Worm (Caenorhabditis elegans) whole organism, mixed stage, embryonic: ENCODE results near the gene Y38H8A.1.

ENCODE experiments used
- M03D4.4 ChIP-seq: sonication (generic microtip); optimal IDR thresholded peaks from 2 replicates; lab custom pipeline; 2017; ENCODE audit warnings: mild to moderate bottlenecking, missing genetic modification characterization, missing compliant biosample characterization
- bed-3 ChIP-seq: fragments of 200-800 bp; sonication (Bioruptor generic); optimal IDR thresholded peaks from 3 replicates; lab custom pipeline; 2018; ENCODE audit warnings: mild to moderate bottlenecking, missing genetic modification characterization, moderate library complexity, missing compliant biosample characterization
- blmp-1 ChIP-seq: fragments of 150-350 bp; optimal IDR thresholded peaks from 2 replicates; lab custom pipeline; 2014; ENCODE audit warnings: missing biosample characterization, missing genetic modification characterization
- ceh-39 ChIP-seq: fragments of 150-350 bp; optimal IDR thresholded peaks from 2 replicates; lab custom pipeline; 2014; ENCODE audit warnings: missing biosample characterization, missing genetic modification characterization
- ceh-43 ChIP-seq: fragments of 200-800 bp; sonication (Bioruptor generic); optimal IDR thresholded peaks from 2 replicates; lab custom pipeline; 2018; ENCODE audit warnings: mild to moderate bottlenecking, missing genetic modification characterization, moderate library complexity, missing compliant biosample characterization
- ceh-83 ChIP-seq: fragments of 200-800 bp; sonication (Bioruptor generic); optimal IDR thresholded peaks from 2 replicates; lab custom pipeline; 2018; ENCODE audit warnings: mild to moderate bottlenecking, missing genetic modification characterization, missing compliant biosample characterization
- ces-1 ChIP-seq: fragments of 150-350 bp; optimal IDR thresholded peaks from 2 replicates; lab custom pipeline; 2014; ENCODE audit warnings: missing biosample characterization, missing genetic modification reagents, missing genetic modification characterization
- cnd-1 ChIP-seq: fragments of 200-800 bp; sonication (Bioruptor generic); optimal IDR thresholded peaks from 2 replicates; lab custom pipeline; 2018; ENCODE audit warnings: mild to moderate bottlenecking, missing genetic modification characterization, missing compliant biosample characterization
- drap-1 ChIP-seq: fragments of 200-800 bp; sonication (Bioruptor generic); optimal IDR thresholded peaks from 3 replicates; lab custom pipeline; 2018; ENCODE audit warnings: mild to moderate bottlenecking, missing genetic modification characterization, missing compliant biosample characterization
- elt-1 ChIP-seq: sonication (generic microtip); optimal IDR thresholded peaks from 2 replicates; lab custom pipeline; 2017; ENCODE audit warnings: missing genetic modification characterization, mild to moderate bottlenecking, missing compliant biosample characterization, antibody characterized with exemption, moderate library complexity, borderline replicate concordance; ENCODE audit not compliant: insufficient read depth
- elt-3 ChIP-seq: fragments of 150-350 bp; optimal IDR thresholded peaks from 2 replicates; lab custom pipeline; 2014; ENCODE audit warnings: missing biosample characterization, missing genetic modification characterization
- flh-1 ChIP-seq: fragments of 200-800 bp; sonication (Bioruptor generic); optimal IDR thresholded peaks from 2 replicates; lab custom pipeline; 2018; ENCODE audit warnings: mild to moderate bottlenecking, missing genetic modification characterization, moderate library complexity, missing compliant biosample characterization
- ham-2 ChIP-seq: fragments of 200-800 bp; sonication (Bioruptor generic); optimal IDR thresholded peaks from 2 replicates; lab custom pipeline; 2018; ENCODE audit warnings: mild to moderate bottlenecking, missing genetic modification characterization, missing compliant biosample characterization
- hlh-1 ChIP-seq: fragments of 150-350 bp; optimal IDR thresholded peaks from 2 replicates; lab custom pipeline; 2014; ENCODE audit warnings: missing biosample characterization, missing genetic modification reagents, missing genetic modification characterization
- lin-13 ChIP-seq: fragments of 150-350 bp; optimal IDR thresholded peaks from 2 replicates; lab custom pipeline; 2014; ENCODE audit warnings: missing biosample characterization, missing genetic modification characterization
- lin-32 ChIP-seq: fragments of 200-800 bp; sonication (Bioruptor generic); optimal IDR thresholded peaks from 2 replicates; lab custom pipeline; 2018; ENCODE audit warnings: mild to moderate bottlenecking, missing genetic modification characterization, missing compliant biosample characterization
- lsy-2 ChIP-seq: fragments of 150-350 bp; optimal IDR thresholded peaks from 2 replicates; lab custom pipeline; 2014; ENCODE audit warnings: missing biosample characterization, missing genetic modification characterization
- mab-5 ChIP-seq: fragments of 150-350 bp; optimal IDR thresholded peaks from 2 replicates; lab custom pipeline; 2014; ENCODE audit warnings: missing biosample characterization, missing genetic modification characterization
- mep-1 ChIP-seq: fragments of 150-350 bp; optimal IDR thresholded peaks from 2 replicates; lab custom pipeline; 2017; ENCODE audit warnings: missing biosample characterization, missing genetic modification reagents, missing genetic modification characterization, inconsistent platforms
- nhr-12 ChIP-seq: fragments of 150-350 bp; optimal IDR thresholded peaks from 2 replicates; lab custom pipeline; 2014; ENCODE audit warnings: missing biosample characterization, missing genetic modification characterization
- nhr-2 ChIP-seq: fragments of 150-350 bp; optimal IDR thresholded peaks from 2 replicates; lab custom pipeline; 2014; ENCODE audit warnings: missing biosample characterization, missing genetic modification characterization
- nhr-237 ChIP-seq: fragments of 150-350 bp; optimal IDR thresholded peaks from 2 replicates; lab custom pipeline; 2014; ENCODE audit warnings: missing biosample characterization, missing genetic modification characterization
- nhr-28 ChIP-seq: fragments of 150-350 bp; optimal IDR thresholded peaks from 2 replicates; lab custom pipeline; 2014; ENCODE audit warnings: missing biosample characterization, missing genetic modification characterization
- nhr-76 ChIP-seq: sonication (generic microtip); optimal IDR thresholded peaks from 2 replicates; lab custom pipeline; 2017; ENCODE audit warnings: missing biosample characterization, missing genetic modification characterization
- pha-4 ChIP-seq: fragments of 150-350 bp; optimal IDR thresholded peaks from 2 replicates; lab custom pipeline; 2018; ENCODE audit warnings: missing biosample characterization, missing genetic modification reagents, missing genetic modification characterization
- sem-2 ChIP-seq: fragments of 200-800 bp; sonication (Bioruptor generic); optimal IDR thresholded peaks from 2 replicates; lab custom pipeline; 2018; ENCODE audit warnings: mild to moderate bottlenecking, missing genetic modification characterization, missing compliant biosample characterization
- snpc-4 ChIP-seq: fragments of 150-350 bp; optimal IDR thresholded peaks from 2 replicates; lab custom pipeline; 2014; ENCODE audit warnings: missing biosample characterization, missing genetic modification characterization
- sptf-1 ChIP-seq: sonication (generic microtip); optimal IDR thresholded peaks from 2 replicates; lab custom pipeline; 2017; ENCODE audit warnings: mild to moderate bottlenecking, missing genetic modification characterization, moderate library complexity, missing compliant biosample characterization
- tbx-8 ChIP-seq: fragments of 200-800 bp; sonication (Bioruptor generic); optimal IDR thresholded peaks from 2 replicates; lab custom pipeline; 2018; ENCODE audit warnings: mild to moderate bottlenecking, missing genetic modification characterization, moderate library complexity, missing compliant biosample characterization
- unc-120 ChIP-seq: sonication (generic microtip); optimal IDR thresholded peaks from 2 replicates; lab custom pipeline; 2017; ENCODE audit warnings: missing genetic modification characterization, missing compliant biosample characterization; ENCODE audit not compliant: poor library complexity, severe bottlenecking
- unc-39 ChIP-seq: fragments of 150-350 bp; optimal IDR thresholded peaks from 2 replicates; lab custom pipeline; 2014; ENCODE audit warnings: missing biosample characterization, missing genetic modification characterization
- unc-62 ChIP-seq: fragments of 150-350 bp; optimal IDR thresholded peaks from 2 replicates; lab custom pipeline; 2014; ENCODE audit warnings: missing biosample characterization, missing genetic modification reagents, missing genetic modification characterization
- zip-8 ChIP-seq: fragments of 150-350 bp; optimal IDR thresholded peaks from 2 replicates; lab custom pipeline; 2014; ENCODE audit warnings: missing biosample characterization, missing genetic modification characterization
- ztf-11 ChIP-seq: fragments of 150-350 bp; optimal IDR thresholded peaks from 2 replicates; lab custom pipeline; 2014; ENCODE audit warnings: missing biosample characterization, missing genetic modification characterization

Y38H8A.1 gene

DNA sequence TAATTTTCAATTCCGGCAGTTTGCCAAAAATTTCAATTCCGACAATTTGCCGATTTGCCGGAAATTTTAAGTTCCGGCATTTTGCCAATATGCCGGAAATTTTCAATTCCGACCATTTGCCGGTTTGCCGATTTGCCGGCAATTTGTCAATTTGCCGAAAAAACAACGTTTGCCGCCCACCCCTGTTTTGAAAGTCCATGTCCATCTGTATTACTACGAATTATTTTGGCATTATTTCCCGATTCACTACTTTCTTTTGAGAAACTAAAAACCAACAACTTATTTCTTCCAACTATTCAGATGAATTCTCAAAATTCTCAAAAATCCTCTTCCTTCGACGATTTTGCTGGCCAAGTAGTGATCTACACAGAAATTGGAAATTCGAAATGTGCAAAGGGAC, 9.7 kb downstream of the Y38H8A.1 start, which contains the start of gene Y45F10A.7:
Gene Y45F10A.7, plus strand, starts transcription at position 301 of the 400 bp plus-strand sequence.
- TF ChIP-seq elt-1 (tag; lab: Kevin White, UChicago) (no peak), sptf-1 (tag; lab: Kevin White, UChicago) (no peak), mab-5 (tag; lab: Kevin White, UChicago) (no peak), sem-2 (no peak), lin-32 (GFP tag; lab: Kevin White, UChicago) (no peak), zip-8 (no peak), flh-1 (GFP tag; lab: Kevin White, UChicago) (no peak), cnd-1 (no peak), drap-1 (GFP tag; lab: Kevin White, UChicago) (no peak), bed-3 (no peak), tbx-8 (GFP tag; lab: Kevin White, UChicago) (no peak), elt-3 (no peak)

DNA sequence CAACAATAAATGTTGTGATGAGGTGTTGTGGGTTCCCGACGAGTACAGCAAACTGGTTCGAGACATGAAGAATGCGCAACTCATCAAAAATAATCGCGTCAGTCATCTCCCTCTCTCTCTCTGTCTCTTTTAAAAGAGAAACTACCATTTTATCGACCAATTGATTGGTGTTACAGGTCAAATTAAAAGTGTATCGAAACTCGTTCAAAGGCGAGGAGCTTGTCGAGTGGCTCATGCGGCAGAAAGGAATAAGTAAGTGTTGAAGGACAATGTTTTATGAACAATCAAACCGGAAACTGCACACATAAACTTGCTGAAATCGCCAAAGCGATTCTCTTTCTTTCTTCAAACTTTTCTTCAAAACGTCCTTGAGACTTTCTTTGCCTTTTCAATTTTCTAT, 11.2 kb downstream of the Y38H8A.1 start:
- TF ChIP-seq tbx-8 (GFP tag; lab: Kevin White, UChicago) (no peak), unc-39 (no peak), ceh-83 (GFP tag; lab: Kevin White, UChicago) (no peak), nhr-237 (tag; lab: Kevin White, UChicago) (no peak), sem-2 (no peak), nhr-2 (no peak), lin-13 (no peak), nhr-76 (tag; lab: Kevin White, UChicago) (no peak), snpc-4 (no peak), unc-120 (tag; lab: Kevin White, UChicago) (no peak), M03D4.4 (no peak), ztf-11 (tag; lab: Kevin White, UChicago) (no peak), cnd-1 (no peak), pha-4 (tag; lab: Kevin White, UChicago) (no peak), ces-1 (GFP tag; lab: Kevin White, UChicago) (no peak), blmp-1 (tag; lab: Kevin White, UChicago) (no peak), lin-32 (GFP tag; lab: Kevin White, UChicago) (no peak), ceh-39 (tag; lab: Kevin White, UChicago) (no peak), mep-1 (tag; lab: Kevin White, UChicago) (no peak), elt-1 (tag; lab: Kevin White, UChicago) (no peak)

DNA sequence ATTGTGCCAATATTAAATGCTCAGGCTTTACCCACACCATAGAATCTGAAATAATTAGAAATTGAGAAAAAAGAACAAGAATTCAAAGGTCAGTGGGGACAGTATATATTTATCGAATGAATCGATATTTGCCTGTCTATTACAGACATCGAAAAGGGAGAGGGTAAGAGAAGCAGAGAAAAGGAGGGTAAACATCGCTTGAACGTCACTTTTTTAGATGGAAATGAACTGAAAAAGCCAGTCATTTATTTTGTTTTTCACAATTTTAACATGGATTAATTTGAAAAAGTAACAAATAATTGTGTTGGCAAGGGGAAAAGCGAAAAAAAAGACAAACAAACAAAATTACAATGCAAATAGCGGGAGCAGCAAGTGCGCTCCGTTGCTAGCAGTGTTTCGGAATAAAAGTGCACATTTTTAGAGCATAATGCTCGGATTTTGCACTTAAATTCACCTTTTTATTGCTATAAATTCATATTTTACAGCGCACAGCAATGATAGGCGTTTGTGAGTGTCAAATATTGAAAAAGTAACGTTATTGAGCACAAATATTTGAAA, 20.3 kb downstream of the Y38H8A.1 start, which contains the start of gene tbc-9:
Gene tbc-9, minus strand, starts transcription at position 51 of the 558 bp plus-strand sequence.
- no peak for TF ChIP-seq unc-120 (tag; lab: Kevin White, UChicago)
- TF ChIP-seq ztf-11 (tag; lab: Kevin White, UChicago): no peak
- TF ChIP-seq snpc-4: no peak
- TF ChIP-seq zip-8: no peak
- no peak for TF ChIP-seq lin-32 (GFP tag; lab: Kevin White, UChicago)
- TF ChIP-seq hlh-1: no peak
- TF ChIP-seq elt-3: no peak
- no peak for TF ChIP-seq nhr-12 (tag; lab: Kevin White, UChicago)
- TF ChIP-seq nhr-28 (tag; lab: Kevin White, UChicago): no peak
- TF ChIP-seq lin-13: no peak
- no peak for TF ChIP-seq bed-3
- no peak for TF ChIP-seq lsy-2 (tag; lab: Kevin White, UChicago)
- TF ChIP-seq blmp-1 (tag; lab: Kevin White, UChicago): no peak
- no peak for TF ChIP-seq elt-1 (tag; lab: Kevin White, UChicago)
- no peak for TF ChIP-seq sem-2
- TF ChIP-seq ham-2: no peak
- no peak for TF ChIP-seq ces-1 (GFP tag; lab: Kevin White, UChicago)
- TF ChIP-seq M03D4.4: no peak
- TF ChIP-seq pha-4 (tag; lab: Kevin White, UChicago): no peak

DNA sequence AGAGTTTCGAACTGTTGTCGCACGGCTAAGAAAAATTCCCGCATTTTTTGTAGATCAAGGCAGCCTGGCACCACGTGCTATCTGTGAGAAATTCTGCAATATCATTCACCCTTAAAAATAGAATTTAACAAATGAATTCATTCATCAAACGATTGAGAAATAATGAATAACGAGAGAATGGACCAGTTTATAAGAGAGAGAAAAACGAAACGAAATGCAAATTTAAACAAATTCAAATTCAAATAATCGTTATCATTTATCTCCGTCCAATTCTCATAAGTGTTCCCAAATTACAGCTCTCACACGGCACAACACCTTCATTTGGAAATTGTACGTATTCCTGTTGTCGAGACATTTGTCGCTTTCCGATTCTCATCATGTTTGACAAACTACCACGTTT, 22.6 kb downstream of the Y38H8A.1 start, which contains the start of gene seld-1:
Gene seld-1, plus strand, starts transcription at position 301 of the 400 bp plus-strand sequence.
- TF ChIP-seq drap-1 (GFP tag; lab: Kevin White, UChicago) (no peak), hlh-1 (no peak), blmp-1 (tag; lab: Kevin White, UChicago) (no peak), ceh-43 (GFP tag; lab: Kevin White, UChicago) (no peak), unc-62 (GFP tag; lab: Kevin White, UChicago) (no peak), M03D4.4 (no peak), elt-1 (tag; lab: Kevin White, UChicago) (no peak), nhr-12 (tag; lab: Kevin White, UChicago) (no peak), lsy-2 (tag; lab: Kevin White, UChicago) (no peak), ces-1 (GFP tag; lab: Kevin White, UChicago) (no peak), ceh-83 (GFP tag; lab: Kevin White, UChicago) (no peak), elt-3 (no peak), nhr-2 (no peak)
